Fruit fly (Drosophila melanogaster) whole organism, adult: ENCODE measurements around the gene p.

Experiments used
- CG11617 ChIP-seq: fragments of 200-800 bp; sonication (Bioruptor generic); optimal IDR thresholded peaks from 2 replicates; lab custom pipeline; 2017; ENCODE audit warnings: mild to moderate bottlenecking, missing biosample characterization, missing genetic modification reagents, missing genetic modification characterization
- CG12768 ChIP-seq: fragments of 200-800 bp; sonication (Bioruptor generic); optimal IDR thresholded peaks from 2 replicates; lab custom pipeline; 2017; ENCODE audit warnings: missing biosample characterization, missing genetic modification characterization, mild to moderate bottlenecking, moderate library complexity, missing genetic modification reagents
- CG14711 ChIP-seq: fragments of 200-800 bp; sonication (Bioruptor generic); optimal IDR thresholded peaks from 2 replicates; lab custom pipeline; 2018; ENCODE audit warnings: missing biosample characterization, mild to moderate bottlenecking, missing genetic modification characterization, moderate library complexity
- CG1620 ChIP-seq: fragments of 200-800 bp; sonication (Bioruptor generic); optimal IDR thresholded peaks from 2 replicates; lab custom pipeline; 2016; ENCODE audit warnings: missing biosample characterization, missing genetic modification characterization
- CG33017 ChIP-seq: fragments of 200-800 bp; sonication (Bioruptor generic); optimal IDR thresholded peaks from 2 replicates; lab custom pipeline; 2018; ENCODE audit warnings: missing biosample characterization, mild to moderate bottlenecking, missing genetic modification characterization, moderate library complexity
- CG5204 ChIP-seq: fragments of 200-800 bp; sonication (Bioruptor generic); optimal IDR thresholded peaks from 2 replicates; lab custom pipeline; 2016; ENCODE audit warnings: missing biosample characterization, missing genetic modification characterization
- CG7045 ChIP-seq: fragments of 200-800 bp; sonication (Bioruptor generic); optimal IDR thresholded peaks from 2 replicates; lab custom pipeline; 2017; ENCODE audit warnings: missing biosample characterization, mild to moderate bottlenecking, missing genetic modification characterization
- CG7101 ChIP-seq: fragments of 200-800 bp; sonication (Bioruptor generic); optimal IDR thresholded peaks from 2 replicates; lab custom pipeline; 2018; ENCODE audit warnings: missing biosample characterization, mild to moderate bottlenecking, missing genetic modification characterization, moderate library complexity
- Clk ChIP-seq: fragments of 200-800 bp; sonication (Bioruptor generic); optimal IDR thresholded peaks from 2 replicates; lab custom pipeline; 2017; ENCODE audit warnings: missing biosample characterization, missing genetic modification characterization
- Crg-1 ChIP-seq: fragments of 200-800 bp; sonication (Bioruptor generic); optimal IDR thresholded peaks from 2 replicates; lab custom pipeline; 2016; ENCODE audit warnings: missing biosample characterization, missing genetic modification characterization
- Hr96 ChIP-seq: fragments of 200-800 bp; sonication (Bioruptor generic); optimal IDR thresholded peaks from 2 replicates; lab custom pipeline; 2016; ENCODE audit warnings: missing biosample characterization, missing genetic modification characterization
- Mnt ChIP-seq: fragments of 200-800 bp; sonication (Bioruptor generic); optimal IDR thresholded peaks from 2 replicates; lab custom pipeline; 2016; ENCODE audit warnings: missing biosample characterization, mild to moderate bottlenecking, missing genetic modification characterization
- bab1 ChIP-seq: fragments of 200-800 bp; sonication (Bioruptor generic); optimal IDR thresholded peaks from 3 replicates; lab custom pipeline; 2019; ENCODE audit warnings: missing biosample characterization, mild to moderate bottlenecking, missing genetic modification characterization, moderate library complexity
- cic ChIP-seq: fragments of 200-800 bp; sonication (Bioruptor generic); optimal IDR thresholded peaks from 2 replicates; lab custom pipeline; 2017; ENCODE audit warnings: missing biosample characterization, mild to moderate bottlenecking, missing genetic modification characterization, moderate library complexity
- cnc ChIP-seq, 2 experiments: fragments of >200 bp; optimal IDR thresholded peaks; 2 replicates each; lab custom pipeline; 2017
- kay ChIP-seq: fragments of 200-800 bp; sonication (Bioruptor generic); peaks from one replicate; lab custom pipeline; 2016; ENCODE audit warnings: missing biosample characterization, missing genetic modification characterization, borderline replicate concordance
- ovo ChIP-seq: fragments of 200-800 bp; sonication (Bioruptor generic); optimal IDR thresholded peaks from 2 replicates; lab custom pipeline; 2016; ENCODE audit warnings: missing biosample characterization, missing genetic modification characterization
- pad ChIP-seq: fragments of 200-800 bp; sonication (Bioruptor generic); optimal IDR thresholded peaks from 3 replicates; lab custom pipeline; 2017; ENCODE audit warnings: missing biosample characterization, missing genetic modification characterization, mild to moderate bottlenecking, moderate library complexity, missing genetic modification reagents
- tj ChIP-seq: fragments of 200-800 bp; sonication (Bioruptor generic); optimal IDR thresholded peaks from 3 replicates; lab custom pipeline; 2017; ENCODE audit warnings: missing biosample characterization, mild to moderate bottlenecking, missing genetic modification characterization, moderate library complexity
- toe ChIP-seq: fragments of 200-800 bp; sonication (Bioruptor generic); optimal IDR thresholded peaks from 2 replicates; lab custom pipeline; 2016; ENCODE audit warnings: missing biosample characterization, missing genetic modification characterization

p gene

DNA sequence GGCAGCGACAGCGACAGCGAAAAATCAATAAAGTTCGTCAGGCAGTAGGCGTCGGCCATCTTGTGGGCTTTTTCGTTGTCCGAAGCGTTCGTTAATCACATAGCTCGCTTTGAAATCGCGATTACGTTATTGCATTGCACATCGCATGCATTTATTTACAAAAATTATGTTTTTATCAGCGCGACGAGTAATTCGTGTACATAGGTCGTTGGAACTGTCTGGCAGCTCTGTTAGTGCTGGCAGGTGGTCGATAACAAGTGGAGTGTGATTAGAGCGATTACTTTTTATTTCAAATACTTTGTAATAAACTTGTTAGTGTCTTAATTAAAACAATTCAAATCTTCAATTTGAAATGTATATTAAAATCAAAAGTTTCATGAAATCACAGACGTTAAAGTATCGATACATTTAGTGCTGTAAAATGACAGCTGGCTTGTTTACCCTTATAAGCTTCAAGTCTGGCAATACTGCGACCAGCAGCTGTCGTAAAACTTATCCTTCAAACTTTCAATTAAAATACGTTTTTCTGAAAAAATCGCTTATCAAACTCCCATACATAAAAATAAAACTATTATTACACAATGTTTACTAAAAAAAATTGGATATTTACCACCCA is 6.7 kb downstream of the p start, which contains the start of gene CG8032:
Gene CG8032 (plus strand): TSS at position 448 of the 616 bp plus-strand sequence.
- TF ChIP-seq Crg-1 (GFP tag; lab: Kevin White, UChicago), result peak; percentile 59
- TF ChIP-seq CG7045 (GFP tag; lab: Kevin White, UChicago), result peak; percentile 47
- TF ChIP-seq toe (GFP tag; lab: Kevin White, UChicago), result peak; percentile 63
- peak; percentile 70 for TF ChIP-seq Hr96 (GFP tag; lab: Kevin White, UChicago)
- peak; percentile 48 for TF ChIP-seq ovo (GFP tag; lab: Kevin White, UChicago)
- TF ChIP-seq cnc (optimal IDR thresholded peaks at IDR 0.05; lab: Kevin White, UChicago), result no peak
- peak; percentile 67 for TF ChIP-seq CG11617 (GFP tag; lab: Kevin White, UChicago)
- no peak for TF ChIP-seq CG33017 (tag; lab: Kevin White, UChicago)
- TF ChIP-seq bab1 (GFP tag; lab: Kevin White, UChicago), result peak; percentile 12
- no peak for TF ChIP-seq Clk (GFP tag; lab: Kevin White, UChicago)
- peak; percentile 25 for TF ChIP-seq CG12768 (GFP tag; lab: Kevin White, UChicago)
- no peak for TF ChIP-seq CG5204
- TF ChIP-seq Mnt (GFP tag; lab: Kevin White, UChicago), result peak; percentile 58
- peak; percentile 25 for TF ChIP-seq tj (GFP tag; lab: Kevin White, UChicago)
- peak; percentile 45 for TF ChIP-seq cic (GFP tag; lab: Kevin White, UChicago)
- TF ChIP-seq pad, result peak; percentile 44
- peak; percentile 69 for TF ChIP-seq CG1620 (GFP tag; lab: Kevin White, UChicago)
- TF ChIP-seq kay (GFP tag; lab: Kevin White, UChicago), result peak; percentile 96
- TF ChIP-seq CG7101, result peak; percentile 65
- TF ChIP-seq CG14711, result peak; percentile 53

DNA sequence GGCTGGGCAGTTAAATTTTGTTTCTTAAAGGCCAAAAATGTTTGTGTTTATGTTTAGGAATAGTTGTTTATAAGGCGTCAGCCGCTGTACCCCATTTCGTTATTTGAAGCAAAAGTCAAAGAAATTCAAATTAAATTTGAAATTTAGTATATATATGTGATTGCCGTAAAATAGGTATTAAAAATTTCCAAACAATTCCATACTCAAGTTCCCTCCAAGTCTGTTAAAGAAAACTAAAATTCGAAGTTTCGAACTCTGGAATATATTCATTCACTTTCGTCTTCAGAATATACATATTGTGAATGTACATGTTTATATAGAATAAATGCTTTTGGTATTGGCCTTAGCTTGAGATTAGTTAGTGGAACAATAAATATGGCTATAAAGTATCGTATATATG is 9.8 kb downstream of the p start, which contains the start of gene bel:
Gene bel (minus strand): TSS at position 101 of the 400 bp plus-strand sequence.
- no peak for TF ChIP-seq bab1 (GFP tag; lab: Kevin White, UChicago)
- peak; percentile 61 for TF ChIP-seq kay (GFP tag; lab: Kevin White, UChicago)

DNA sequence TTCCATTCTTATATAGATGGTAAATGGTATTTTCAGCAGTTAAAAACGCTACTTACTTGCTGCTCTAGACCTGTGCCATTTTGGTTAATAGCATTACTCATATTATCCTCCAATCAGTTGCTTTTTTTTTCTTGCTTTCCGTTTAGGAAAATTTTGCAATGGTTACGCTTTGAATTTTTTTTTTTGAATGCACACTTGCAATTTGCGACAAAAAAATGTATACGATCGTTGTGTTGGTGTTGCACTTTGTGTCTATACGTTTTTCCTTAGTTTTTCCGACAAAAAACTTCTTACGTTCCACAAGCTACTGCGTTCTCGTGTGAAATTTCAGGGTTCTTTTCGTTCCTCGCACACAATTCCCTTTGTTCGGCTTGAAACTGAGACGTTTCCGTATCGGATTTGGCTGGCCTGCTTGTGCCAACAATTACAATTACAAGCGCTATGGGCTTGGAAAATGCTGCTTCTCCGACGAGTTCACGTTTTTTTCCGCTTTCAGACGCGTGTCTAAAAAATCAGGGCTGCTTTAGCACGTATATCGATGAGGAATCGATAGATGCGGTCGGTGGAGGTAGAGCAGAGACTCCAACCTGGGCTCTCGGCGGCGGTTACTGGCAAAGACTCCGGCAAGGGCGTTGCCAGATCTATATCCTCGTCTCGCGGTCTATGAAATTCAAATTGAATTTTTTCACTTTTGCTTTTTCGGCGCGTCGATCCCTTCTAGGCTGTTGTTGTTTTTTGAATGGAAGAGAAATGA is 10.4 kb downstream of the p start:
- TF ChIP-seq tj (GFP tag; lab: Kevin White, UChicago) (peak; percentile 4), bab1 (GFP tag; lab: Kevin White, UChicago) (peak; percentile 78), CG14711 (peak; percentile 45), Hr96 (GFP tag; lab: Kevin White, UChicago) (no peak), CG11617 (GFP tag; lab: Kevin White, UChicago) (peak; percentile 40), Crg-1 (GFP tag; lab: Kevin White, UChicago) (peak; percentile 29), CG7045 (GFP tag; lab: Kevin White, UChicago) (peak; percentile 30), kay (GFP tag; lab: Kevin White, UChicago) (no peak), Clk (GFP tag; lab: Kevin White, UChicago) (no peak), CG1620 (GFP tag; lab: Kevin White, UChicago) (peak; percentile 63), toe (GFP tag; lab: Kevin White, UChicago) (no peak), CG12768 (GFP tag; lab: Kevin White, UChicago) (no peak), CG5204 (no peak), ovo (GFP tag; lab: Kevin White, UChicago) (peak; percentile 22), Mnt (GFP tag; lab: Kevin White, UChicago) (peak; percentile 95), cic (GFP tag; lab: Kevin White, UChicago) (peak; percentile 63), CG33017 (tag; lab: Kevin White, UChicago) (peak; percentile 36), CG7101 (peak; percentile 71), cnc (optimal IDR thresholded peaks at IDR 0.05; lab: Kevin White, UChicago) (no peak), pad (peak; percentile 33)

DNA sequence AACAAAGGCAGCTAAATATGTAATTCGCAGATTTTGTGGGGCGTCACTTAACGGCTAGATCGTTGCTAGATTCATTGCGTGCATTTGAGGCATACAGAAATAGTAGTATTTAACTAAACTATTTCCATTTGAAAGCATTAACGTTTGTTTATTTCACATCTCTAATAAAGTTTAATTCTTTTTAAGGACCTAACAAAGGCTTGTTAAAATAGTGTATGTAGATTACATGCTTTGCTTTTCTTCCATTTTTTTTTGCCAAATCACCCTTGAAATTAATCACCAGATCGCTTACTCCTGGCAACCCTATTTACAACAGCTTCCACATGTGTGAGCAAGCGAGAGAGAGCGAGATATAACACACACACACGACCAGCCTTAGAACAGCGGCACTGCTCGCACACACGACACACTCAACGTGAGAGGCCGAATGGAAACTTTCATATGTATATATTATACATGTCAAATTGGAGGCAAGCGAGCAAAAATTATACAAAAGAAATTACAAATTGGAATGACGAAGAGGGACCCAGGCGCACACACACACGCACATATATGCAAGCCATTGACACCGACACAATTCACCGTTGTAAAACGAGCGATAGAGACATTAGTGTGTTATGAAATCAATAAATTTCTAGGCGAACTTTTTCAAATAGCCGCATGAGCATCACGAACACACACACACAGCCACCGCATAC is 11.1 kb downstream of the p start:
- TF ChIP-seq CG1620 (GFP tag; lab: Kevin White, UChicago) (peak; percentile 76), Mnt (GFP tag; lab: Kevin White, UChicago) (peak; percentile 84), Crg-1 (GFP tag; lab: Kevin White, UChicago) (peak; percentile 17), kay (GFP tag; lab: Kevin White, UChicago) (peak; percentile 98), CG33017 (tag; lab: Kevin White, UChicago) (peak; percentile 77), CG7101 (peak; percentile 79), CG14711 (peak; percentile 99), pad (peak; percentile 88), tj (GFP tag; lab: Kevin White, UChicago) (peak; percentile 79), toe (GFP tag; lab: Kevin White, UChicago) (peak; percentile 75), CG12768 (GFP tag; lab: Kevin White, UChicago) (peak; percentile 67), Clk (GFP tag; lab: Kevin White, UChicago) (peak; percentile 52), CG11617 (GFP tag; lab: Kevin White, UChicago) (peak; percentile 79), Hr96 (GFP tag; lab: Kevin White, UChicago) (peak; percentile 70), CG5204 (no peak), CG7045 (GFP tag; lab: Kevin White, UChicago) (peak; percentile 69), ovo (GFP tag; lab: Kevin White, UChicago) (peak; percentile 79), bab1 (GFP tag; lab: Kevin White, UChicago) (peak; percentile 23), cic (GFP tag; lab: Kevin White, UChicago) (peak; percentile 96), cnc (optimal IDR thresholded peaks at IDR 0.05; lab: Kevin White, UChicago) (peak; percentile 56 to 70)
